Fruit fly (Drosophila melanogaster): Measurements from ENCODE around the gene chp.

DNA sequence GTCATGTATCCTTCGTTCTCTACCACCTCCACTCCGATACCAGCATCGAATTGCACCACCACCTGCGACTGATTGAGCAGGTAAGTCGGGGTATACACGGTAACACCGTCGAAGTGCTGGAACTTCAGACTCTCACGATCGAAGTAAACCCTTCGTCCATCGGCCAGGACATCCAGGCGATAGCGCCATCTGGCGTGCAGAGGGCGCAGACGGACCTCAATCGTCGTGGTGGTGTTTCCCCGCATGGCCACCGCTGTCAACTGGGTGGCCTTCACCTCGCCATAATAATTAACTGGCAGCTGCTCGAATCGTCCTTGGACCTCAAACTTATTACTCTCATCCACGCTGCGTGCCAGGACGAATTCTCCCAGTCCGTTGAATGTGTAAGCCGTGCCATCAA is 28.7 kb downstream of the chp start:
- no peak for TF ChIP-seq CG8478 (optimal IDR thresholded peaks at IDR 0.05)
- peak; percentile 54 to 77 for TF ChIP-seq CTCF (optimal IDR thresholded peaks at IDR 0.05)
